Worm (Caenorhabditis elegans) whole organism, L2 larva: ENCODE results near the gene pod-2.

ENCODE experiments used
- F13H6.1 ChIP-seq: sonication (generic microtip); optimal IDR thresholded peaks from 2 replicates; lab custom pipeline; 2016; ENCODE audit warnings: missing genetic modification characterization, missing compliant biosample characterization
- ama-1 ChIP-seq: fragments of 150-350 bp; optimal IDR thresholded peaks from 2 replicates; lab custom pipeline; 2018; ENCODE audit warnings: inconsistent platforms
- nhr-12 ChIP-seq: fragments of 150-350 bp; optimal IDR thresholded peaks from 2 replicates; lab custom pipeline; 2014; ENCODE audit warnings: missing biosample characterization, missing genetic modification characterization
- skn-1 ChIP-seq: sonication (generic microtip); optimal IDR thresholded peaks from 2 replicates; lab custom pipeline; 2017; ENCODE audit warnings: missing biosample characterization, missing genetic modification characterization
- unc-62 ChIP-seq: fragments of 150-350 bp; optimal IDR thresholded peaks from 2 replicates; lab custom pipeline; 2014; ENCODE audit warnings: missing biosample characterization, missing genetic modification reagents, missing genetic modification characterization

- TF ChIP-seq ama-1 (lab: Kevin White, UChicago) (no peak), unc-62 (GFP tag; lab: Kevin White, UChicago) (no peak), nhr-12 (no peak), F13H6.1 (tag; lab: Kevin White, UChicago) (no peak), skn-1 (tag; lab: Kevin White, UChicago) (no peak)
Observed at ce11 chrII:1196129-1196528, 59.5 kb downstream of the pod-2 start.
